Worm (Caenorhabditis elegans) whole organism, L1 larva: ENCODE data around the gene W08F4.5.

Experiments used
- C16A3.4 ChIP-seq: fragments of 150-350 bp; optimal IDR thresholded peaks from 2 replicates; lab custom pipeline; 2014; ENCODE audit warnings: missing biosample characterization, missing genetic modification characterization
- F16B12.6 ChIP-seq: fragments of 150-350 bp; optimal IDR thresholded peaks from 2 replicates; lab custom pipeline; 2014; ENCODE audit warnings: missing biosample characterization, missing genetic modification characterization
- aha-1 ChIP-seq: fragments of 150-350 bp; optimal IDR thresholded peaks from 2 replicates; lab custom pipeline; 2014; ENCODE audit warnings: missing biosample characterization, missing genetic modification characterization
- alr-1 ChIP-seq: fragments of 200-800 bp; sonication (Bioruptor generic); optimal IDR thresholded peaks from 2 replicates; lab custom pipeline; 2018; ENCODE audit warnings: borderline replicate concordance, mild to moderate bottlenecking, missing genetic modification characterization, missing compliant biosample characterization
- blmp-1 ChIP-seq: fragments of 150-350 bp; optimal IDR thresholded peaks from 2 replicates; lab custom pipeline; 2014; ENCODE audit warnings: missing biosample characterization, missing genetic modification characterization
- ceh-90 ChIP-seq: sonication (generic microtip); optimal IDR thresholded peaks from 2 replicates; lab custom pipeline; 2016; ENCODE audit warnings: missing genetic modification characterization, missing compliant biosample characterization
- ces-1 ChIP-seq: fragments of 150-350 bp; optimal IDR thresholded peaks from 2 replicates; lab custom pipeline; 2014; ENCODE audit warnings: missing biosample characterization, missing genetic modification reagents, missing genetic modification characterization
- dpl-1 ChIP-seq, 3 experiments: fragments of 150-350 bp in 2 of 3; sonication (generic microtip) in 1 of 3; optimal IDR thresholded peaks; 2 replicates each; lab custom pipeline; 2014 to 2017; ENCODE audit warnings: missing biosample characterization in 3 of 3, missing genetic modification characterization in 3 of 3, missing genetic modification reagents in 3 of 3
- dsc-1 ChIP-seq: sonication (generic microtip); optimal IDR thresholded peaks from 2 replicates; lab custom pipeline; 2016; ENCODE audit warnings: mild to moderate bottlenecking, missing genetic modification characterization, missing compliant biosample characterization
- efl-1 ChIP-seq, 4 experiments: fragments of 150-350 bp; optimal IDR thresholded peaks in 3 of 4; peaks in 1 of 4; 1 replicate in 1 of 4; 2 replicates in 3 of 4; lab custom pipeline; 2014; ENCODE audit warnings: missing biosample characterization in 2 of 4, missing genetic modification characterization in 2 of 4, missing genetic modification reagents in 2 of 4
- efl-3 ChIP-seq: fragments of 200-800 bp; sonication (Bioruptor generic); optimal IDR thresholded peaks from 2 replicates; lab custom pipeline; 2018; ENCODE audit warnings: mild to moderate bottlenecking, missing genetic modification characterization, missing compliant biosample characterization
- elt-3 ChIP-seq, 6 experiments: fragments of 150-350 bp in 1 of 6; sonication (generic microtip); optimal IDR thresholded peaks; 2 replicates each; lab custom pipeline; 2017 to 2018; ENCODE audit warnings: missing biosample characterization in 6 of 6, missing genetic modification characterization in 6 of 6, inconsistent platforms in 1 of 6
- ets-5 ChIP-seq: fragments of 200-800 bp; sonication (Bioruptor generic); IDR thresholded peaks from 2 replicates; pipeline ENCODE4 v1.3.6; 2022; ENCODE audit warnings: missing genetic modification characterization, missing compliant biosample characterization
- fkh-10 ChIP-seq: sonication (generic microtip); optimal IDR thresholded peaks from 2 replicates; lab custom pipeline; 2017; ENCODE audit warnings: missing biosample characterization, missing genetic modification reagents, missing genetic modification characterization
- fkh-4 ChIP-seq: sonication (generic microtip); optimal IDR thresholded peaks from 2 replicates; lab custom pipeline; 2016; ENCODE audit warnings: missing compliant biosample characterization, missing genetic modification characterization, borderline replicate concordance
- hlh-17 ChIP-seq: fragments of 200-800 bp; sonication (Bioruptor generic); optimal IDR thresholded peaks from 2 replicates; lab custom pipeline; 2018; ENCODE audit warnings: missing genetic modification characterization, mild to moderate bottlenecking, missing compliant biosample characterization, moderate library complexity, borderline replicate concordance
- lin-13 ChIP-seq: fragments of 150-350 bp; optimal IDR thresholded peaks from 2 replicates; lab custom pipeline; 2014; ENCODE audit warnings: missing biosample characterization, missing genetic modification reagents, missing genetic modification characterization
- lin-39 ChIP-seq: fragments of 150-350 bp; optimal IDR thresholded peaks from 2 replicates; lab custom pipeline; 2014; ENCODE audit warnings: missing biosample characterization, missing genetic modification reagents, missing genetic modification characterization
- lir-3 ChIP-seq: sonication (generic microtip); optimal IDR thresholded peaks from 2 replicates; lab custom pipeline; 2016; ENCODE audit warnings: mild to moderate bottlenecking, missing genetic modification characterization, moderate library complexity, missing compliant biosample characterization; ENCODE audit not compliant: poor library complexity
- lsy-2 ChIP-seq, 2 experiments: fragments of 150-350 bp; optimal IDR thresholded peaks; 2 replicates each; lab custom pipeline; 2014; ENCODE audit warnings: missing biosample characterization in 2 of 2, missing genetic modification characterization in 2 of 2
- mab-9 ChIP-seq: fragments of 200-800 bp; sonication (Bioruptor generic); IDR thresholded peaks from 2 replicates; pipeline ENCODE4 v1.3.6; 2022; ENCODE audit warnings: missing genetic modification reagents, missing genetic modification characterization, missing compliant biosample characterization
- nhr-11 ChIP-seq: fragments of 150-350 bp; optimal IDR thresholded peaks from 2 replicates; lab custom pipeline; 2014; ENCODE audit warnings: missing biosample characterization, missing genetic modification characterization
- nhr-20 ChIP-seq: sonication (generic microtip); optimal IDR thresholded peaks from 2 replicates; lab custom pipeline; 2016; ENCODE audit warnings: mild to moderate bottlenecking, missing genetic modification characterization, missing compliant biosample characterization
- nhr-237 ChIP-seq: fragments of 150-350 bp; optimal IDR thresholded peaks from 2 replicates; lab custom pipeline; 2014; ENCODE audit warnings: missing biosample characterization, missing genetic modification characterization
- nhr-76 ChIP-seq: sonication (generic microtip); optimal IDR thresholded peaks from 2 replicates; lab custom pipeline; 2017; ENCODE audit warnings: missing biosample characterization, missing genetic modification characterization
- nhr-77 ChIP-seq: fragments of 150-350 bp; optimal IDR thresholded peaks from 2 replicates; lab custom pipeline; 2014; ENCODE audit warnings: missing biosample characterization, missing genetic modification characterization
- nhr-84 ChIP-seq: sonication (generic microtip); optimal IDR thresholded peaks from 2 replicates; lab custom pipeline; 2017; ENCODE audit warnings: missing biosample characterization, missing genetic modification characterization
- rnt-1 ChIP-seq: sonication (generic microtip); optimal IDR thresholded peaks from 2 replicates; lab custom pipeline; 2016; ENCODE audit warnings: mild to moderate bottlenecking, missing genetic modification characterization, moderate library complexity, missing compliant biosample characterization
- snpc-4 ChIP-seq: fragments of 150-350 bp; optimal IDR thresholded peaks from 2 replicates; lab custom pipeline; 2014; ENCODE audit warnings: missing biosample characterization, missing genetic modification characterization
- sup-37 ChIP-seq: fragments of 200-800 bp; sonication (Bioruptor generic); optimal IDR thresholded peaks from 2 replicates; lab custom pipeline; 2018; ENCODE audit warnings: mild to moderate bottlenecking, missing genetic modification characterization, missing compliant biosample characterization
- swsn-7 ChIP-seq: sonication (generic microtip); optimal IDR thresholded peaks from 2 replicates; lab custom pipeline; 2016; ENCODE audit warnings: missing genetic modification characterization, missing compliant biosample characterization
- tbx-2 ChIP-seq: sonication (generic microtip); optimal IDR thresholded peaks from 2 replicates; lab custom pipeline; 2016; ENCODE audit warnings: missing genetic modification characterization, missing compliant biosample characterization
- tlp-1 ChIP-seq: fragments of 150-350 bp; optimal IDR thresholded peaks from 2 replicates; lab custom pipeline; 2014; ENCODE audit warnings: missing biosample characterization, missing genetic modification characterization
- unc-130 ChIP-seq: fragments of 150-350 bp; optimal IDR thresholded peaks from 2 replicates; lab custom pipeline; 2017; ENCODE audit warnings: missing biosample characterization, missing genetic modification characterization, inconsistent platforms
- unc-98 ChIP-seq: fragments of 200-800 bp; sonication (Bioruptor generic); IDR thresholded peaks from 2 replicates; pipeline ENCODE4 v1.3.6; 2022; ENCODE audit warnings: missing genetic modification characterization, missing compliant biosample characterization
- xbp-1 ChIP-seq: sonication (generic microtip); optimal IDR thresholded peaks from 2 replicates; lab custom pipeline; 2016; ENCODE audit warnings: missing genetic modification characterization, missing compliant biosample characterization
- zip-4 ChIP-seq: fragments of 200-800 bp; sonication (Bioruptor generic); optimal IDR thresholded peaks from 2 replicates; lab custom pipeline; 2018; ENCODE audit warnings: mild to moderate bottlenecking, missing genetic modification characterization, moderate library complexity, missing compliant biosample characterization

The W08F4.5 gene

ce11 chrII:551245-551904 lies 17.3 kb downstream of the W08F4.5 start, which contains the start of gene lips-7:
lips-7 (plus strand) TSS chrII:551854.
- TF ChIP-seq fkh-4 (tag; lab: Kevin White, UChicago): no peak
- TF ChIP-seq ces-1 (GFP tag; lab: Kevin White, UChicago): no peak
- TF ChIP-seq efl-1 (optimal IDR thresholded peaks at IDR 0.05; lab: Kevin White, UChicago): no peak
- TF ChIP-seq efl-1 (GFP tag; optimal IDR thresholded peaks at IDR 0.05 in 1 of 2; lab: Kevin White, UChicago): peak in 1 of 2 experiments; percentile 35

- TF ChIP-seq fkh-10 (GFP tag; lab: Kevin White, UChicago) (no peak), efl-1 (optimal IDR thresholded peaks at IDR 0.05; lab: Kevin White, UChicago) (no peak), efl-1 (GFP tag; optimal IDR thresholded peaks at IDR 0.05 in 1 of 2; lab: Kevin White, UChicago) (peak in 1 of 2 experiments; percentile 77), ces-1 (GFP tag; lab: Kevin White, UChicago) (no peak), F16B12.6 (tag; lab: Kevin White, UChicago) (no peak), lin-13 (no peak), dsc-1 (tag; lab: Kevin White, UChicago) (no peak)
These were observed 19.2 kb downstream of the W08F4.5 start for ce11 chrII:549501-549900.

ce11 chrII:546405-546804 lies 22.3 kb downstream of the W08F4.5 start, which contains the start of gene mlt-10:
mlt-10 (plus strand) TSS chrII:546705.
- TF ChIP-seq lin-13 (no peak), elt-3 (tag; optimal IDR thresholded peaks at IDR 0.05; lab: Kevin White, UChicago) (no peak), tlp-1 (no peak), nhr-237 (tag; lab: Kevin White, UChicago) (no peak), rnt-1 (no peak), snpc-4 (no peak), dsc-1 (tag; lab: Kevin White, UChicago) (no peak), alr-1 (tag; lab: Kevin White, UChicago) (no peak), mab-9 (GFP tag; lab: Robert Waterston, UW) (no peak), lir-3 (no peak), hlh-17 (GFP tag; lab: Kevin White, UChicago) (no peak), nhr-77 (tag; lab: Kevin White, UChicago) (no peak), nhr-11 (tag; lab: Kevin White, UChicago) (no peak), efl-3 (GFP tag; lab: Kevin White, UChicago) (no peak), sup-37 (GFP tag; lab: Kevin White, UChicago) (no peak), C16A3.4 (tag; lab: Kevin White, UChicago) (no peak), unc-130 (tag; lab: Kevin White, UChicago) (no peak)

- TF ChIP-seq blmp-1 (peak; percentile 87), aha-1 (no peak), lin-39 (no peak), elt-3 (tag; optimal IDR thresholded peaks at IDR 0.05; lab: Kevin White, UChicago) (peak in 1 of 6 experiments; percentile 76), zip-4 (GFP tag; lab: Kevin White, UChicago) (no peak)
These were observed 26.3 kb downstream of the W08F4.5 start for ce11 chrII:542416-542815.

DNA sequence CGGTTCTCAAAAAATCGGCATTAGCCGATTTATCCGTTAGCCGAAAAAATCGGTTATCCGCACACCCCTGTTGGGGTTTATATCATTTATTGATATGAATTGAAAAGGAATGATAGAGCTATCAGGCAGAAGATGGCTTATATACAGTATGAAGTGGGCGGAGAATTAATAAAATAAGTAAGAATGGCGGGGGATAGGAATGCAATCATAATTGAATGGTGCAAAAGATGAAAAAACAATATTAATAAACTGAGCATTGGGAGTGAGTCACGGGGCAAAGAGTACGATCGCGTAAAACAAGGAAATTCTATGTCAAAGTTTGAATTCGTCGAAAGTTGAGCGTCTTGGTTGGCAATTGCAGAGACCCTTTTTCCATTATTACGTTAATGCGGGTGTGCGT lies 31.9 kb downstream of the W08F4.5 start, which contains the start of gene T27A1.2:
T27A1.2 (minus strand) TSS at position 101 of the 400 bp plus-strand sequence.
- no peak for TF ChIP-seq tbx-2
- TF ChIP-seq swsn-7 (tag; lab: Kevin White, UChicago): no peak
- TF ChIP-seq nhr-20 (tag; lab: Kevin White, UChicago): no peak
- no peak for TF ChIP-seq ets-5 (GFP tag; lab: Robert Waterston, UW)
- TF ChIP-seq nhr-11 (tag; lab: Kevin White, UChicago): no peak
- no peak for TF ChIP-seq lin-39
- no peak for TF ChIP-seq snpc-4
- TF ChIP-seq ceh-90 (tag; lab: Kevin White, UChicago): no peak
- TF ChIP-seq nhr-84: no peak
- TF ChIP-seq nhr-76: no peak
- no peak for TF ChIP-seq unc-98 (GFP tag; lab: Robert Waterston, UW)
- no peak for TF ChIP-seq alr-1 (tag; lab: Kevin White, UChicago)
- no peak for TF ChIP-seq efl-3 (GFP tag; lab: Kevin White, UChicago)
- no peak for TF ChIP-seq dpl-1 (GFP tag; optimal IDR thresholded peaks at IDR 0.05; lab: Kevin White, UChicago)
- TF ChIP-seq xbp-1 (tag; lab: Kevin White, UChicago): no peak
- no peak for TF ChIP-seq lsy-2 (tag; optimal IDR thresholded peaks at IDR 0.05; lab: Kevin White, UChicago)
- TF ChIP-seq nhr-77 (tag; lab: Kevin White, UChicago): no peak
